Fruit fly (Drosophila melanogaster) whole organism, embryonic: ENCODE data around the gene chb.
A peak's percentile ranks its signal among the peaks of the same experiment; 100 is the strongest.

ENCODE experiments used
- B-H2 ChIP-seq: fragments of 200-800 bp; sonication (Bioruptor generic); optimal IDR thresholded peaks from 2 replicates; lab custom pipeline; 2018; ENCODE audit warnings: missing biosample characterization, mild to moderate bottlenecking, missing genetic modification characterization
- CG10267 ChIP-seq: fragments of 200-800 bp; sonication (Bioruptor generic); optimal IDR thresholded peaks from 2 replicates; lab custom pipeline; 2018; ENCODE audit warnings: missing biosample characterization, mild to moderate bottlenecking, missing genetic modification characterization, moderate library complexity
- CG10565 ChIP-seq: fragments of 200-800 bp; sonication (Bioruptor generic); optimal IDR thresholded peaks from 3 replicates; lab custom pipeline; 2016; ENCODE audit warnings: missing biosample characterization, mild to moderate bottlenecking, missing genetic modification characterization
- CG12104 ChIP-seq: fragments of 200-800 bp; sonication (Bioruptor generic); optimal IDR thresholded peaks from 3 replicates; lab custom pipeline; 2016; ENCODE audit warnings: missing biosample characterization, missing genetic modification characterization
- CG12659 ChIP-seq: fragments of 200-800 bp; sonication (Bioruptor generic); optimal IDR thresholded peaks from 3 replicates; lab custom pipeline; 2017; ENCODE audit warnings: mild to moderate bottlenecking, missing biosample characterization, missing genetic modification reagents, missing genetic modification characterization
- CG13624 ChIP-seq: fragments of 200-800 bp; sonication (Bioruptor generic); optimal IDR thresholded peaks from 2 replicates; lab custom pipeline; 2016; ENCODE audit warnings: missing biosample characterization, missing genetic modification characterization
- CG2116 ChIP-seq: fragments of 200-800 bp; sonication (Bioruptor generic); optimal IDR thresholded peaks from 3 replicates; lab custom pipeline; 2018; ENCODE audit warnings: missing biosample characterization, mild to moderate bottlenecking, missing genetic modification characterization
- CG30020 ChIP-seq: fragments of 200-800 bp; optimal IDR thresholded peaks from 2 replicates; lab custom pipeline; 2019; ENCODE audit warnings: missing biosample characterization, mild to moderate bottlenecking, missing genetic modification characterization, moderate library complexity
- CG3163 ChIP-seq: fragments of 200-800 bp; sonication (Bioruptor generic); optimal IDR thresholded peaks from 3 replicates; lab custom pipeline; 2016; ENCODE audit warnings: missing biosample characterization, missing genetic modification characterization
- CG34376 ChIP-seq: fragments of 200-800 bp; sonication (Bioruptor generic); optimal IDR thresholded peaks from 2 replicates; lab custom pipeline; 2018; ENCODE audit warnings: missing biosample characterization, mild to moderate bottlenecking, missing genetic modification characterization
- CG3995 ChIP-seq: fragments of 200-800 bp; sonication (Bioruptor generic); optimal IDR thresholded peaks from 3 replicates; lab custom pipeline; 2016; ENCODE audit warnings: missing biosample characterization, missing genetic modification characterization
- CG4282 ChIP-seq: fragments of 200-800 bp; sonication (Bioruptor generic); optimal IDR thresholded peaks from 2 replicates; lab custom pipeline; 2016; ENCODE audit warnings: missing biosample characterization, missing genetic modification characterization
- CG4820 ChIP-seq: fragments of 200-800 bp; sonication (Bioruptor generic); optimal IDR thresholded peaks from 3 replicates; lab custom pipeline; 2016; ENCODE audit warnings: missing biosample characterization, missing genetic modification characterization
- CG7357 ChIP-seq: fragments of 200-800 bp; sonication (Bioruptor generic); IDR thresholded peaks from 3 replicates; pipeline ENCODE4 v1.3.6; 2022; ENCODE audit warnings: missing biosample characterization, missing genetic modification characterization
- CG7963 ChIP-seq: fragments of 200-800 bp; sonication (Bioruptor generic); IDR thresholded peaks from 3 replicates; pipeline ENCODE4 v1.3.6; 2022; ENCODE audit warnings: missing biosample characterization, missing genetic modification characterization; ENCODE audit not compliant: partially characterized antibody
- CG9797 ChIP-seq: fragments of 200-800 bp; sonication (Bioruptor generic); optimal IDR thresholded peaks from 3 replicates; lab custom pipeline; 2018; ENCODE audit warnings: missing biosample characterization, mild to moderate bottlenecking, missing genetic modification characterization
- CkIIα-i1 ChIP-seq: fragments of 200-800 bp; sonication (Bioruptor generic); IDR thresholded peaks from 2 replicates; pipeline ENCODE4 v1.3.6; 2022; ENCODE audit warnings: missing biosample characterization, missing genetic modification characterization
- CrebB ChIP-seq: fragments of 200-800 bp; sonication (Bioruptor generic); optimal IDR thresholded peaks from 3 replicates; lab custom pipeline; 2018; ENCODE audit warnings: missing biosample characterization, mild to moderate bottlenecking, missing genetic modification characterization
- Dll ChIP-seq: fragments of 200-800 bp; sonication (Bioruptor generic); IDR thresholded peaks from 4 replicates; pipeline ENCODE4 v1.3.6; 2022; ENCODE audit warnings: missing biosample characterization, missing genetic modification characterization; ENCODE audit not compliant: partially characterized antibody
- Dp ChIP-seq: fragments of 200-800 bp; sonication (Bioruptor generic); optimal IDR thresholded peaks from 2 replicates; lab custom pipeline; 2018; ENCODE audit warnings: missing biosample characterization, mild to moderate bottlenecking, missing genetic modification characterization, moderate library complexity
- E2f2 ChIP-seq: fragments of 200-800 bp; sonication (Bioruptor generic); IDR thresholded peaks from 2 replicates; pipeline ENCODE4 v1.3.6; 2022; ENCODE audit warnings: missing biosample characterization, missing genetic modification characterization
- Fer2 ChIP-seq: fragments of 200-800 bp; sonication (Bioruptor generic); optimal IDR thresholded peaks from 2 replicates; lab custom pipeline; 2018; ENCODE audit warnings: missing biosample characterization, mild to moderate bottlenecking, missing genetic modification characterization, moderate library complexity
- HLH4C ChIP-seq: fragments of 200-800 bp; sonication (Bioruptor generic); IDR thresholded peaks from 3 replicates; pipeline ENCODE4 v1.3.6; 2022; ENCODE audit warnings: missing biosample characterization, missing genetic modification characterization; ENCODE audit not compliant: partially characterized antibody
- Hr78 ChIP-seq, 2 experiments: fragments of 200-800 bp in 1 of 2; fragments of >200 bp in 1 of 2; sonication (Bioruptor generic) in 1 of 2; optimal IDR thresholded peaks; 2 replicates each; lab custom pipeline; 2017 to 2019; ENCODE audit warnings: missing biosample characterization in 2 of 2, missing genetic modification characterization in 2 of 2, mild to moderate bottlenecking in 1 of 2, moderate library complexity in 1 of 2
- MBD-R2 ChIP-seq: fragments of 200-800 bp; sonication (Bioruptor generic); IDR thresholded peaks from 2 replicates; pipeline ENCODE4 v1.3.6; 2022; ENCODE audit warnings: missing biosample characterization, missing genetic modification characterization
- Myb ChIP-seq: fragments of 200-800 bp; sonication (Bioruptor generic); optimal IDR thresholded peaks from 2 replicates; lab custom pipeline; 2016; ENCODE audit warnings: missing biosample characterization, missing genetic modification characterization
- Opbp ChIP-seq: fragments of 200-800 bp; sonication (Bioruptor generic); IDR thresholded peaks from 3 replicates; pipeline ENCODE4 v1.3.6; 2022; ENCODE audit warnings: missing biosample characterization, missing genetic modification characterization; ENCODE audit not compliant: partially characterized antibody
- Stat92E ChIP-seq, 3 experiments: fragments of >200 bp in 2 of 3; fragments of 200-800 bp in 1 of 3; sonication (Bioruptor generic) in 1 of 3; optimal IDR thresholded peaks; 2 replicates each; lab custom pipeline; 2017 to 2019; ENCODE audit warnings: missing biosample characterization in 3 of 3, missing genetic modification characterization in 3 of 3, mild to moderate bottlenecking in 1 of 3, moderate library complexity in 1 of 3
- da ChIP-seq: fragments of 200-800 bp; sonication (Bioruptor generic); optimal IDR thresholded peaks from 2 replicates; lab custom pipeline; 2016; ENCODE audit warnings: missing biosample characterization, missing genetic modification characterization
- dm ChIP-seq: fragments of 200-800 bp; sonication (Bioruptor generic); optimal IDR thresholded peaks from 3 replicates; lab custom pipeline; 2016; ENCODE audit warnings: missing biosample characterization, missing genetic modification characterization
- emc ChIP-seq: fragments of 200-800 bp; sonication (Bioruptor generic); optimal IDR thresholded peaks from 2 replicates; lab custom pipeline; 2016; ENCODE audit warnings: missing biosample characterization, missing genetic modification characterization
- insv ChIP-seq, 2 experiments: fragments of 200-800 bp; sonication (Bioruptor generic); optimal IDR thresholded peaks; 3 replicates each; lab custom pipeline; 2016 to 2018; ENCODE audit warnings: missing biosample characterization in 2 of 2, missing genetic modification characterization in 2 of 2
- jumu ChIP-seq: fragments of 200-800 bp; sonication (Bioruptor generic); optimal IDR thresholded peaks from 3 replicates; lab custom pipeline; 2016; ENCODE audit warnings: missing biosample characterization, missing genetic modification characterization
- kah ChIP-seq: fragments of 200-800 bp; sonication (Bioruptor generic); optimal IDR thresholded peaks from 2 replicates; lab custom pipeline; 2018; ENCODE audit warnings: missing biosample characterization, mild to moderate bottlenecking, missing genetic modification characterization
- kay ChIP-seq: fragments of 200-800 bp; sonication (Bioruptor generic); optimal IDR thresholded peaks from 2 replicates; lab custom pipeline; 2016; ENCODE audit warnings: missing biosample characterization, missing genetic modification characterization
- luna ChIP-seq: fragments of 200-800 bp; sonication (Bioruptor generic); optimal IDR thresholded peaks from 2 replicates; lab custom pipeline; 2016; ENCODE audit warnings: missing biosample characterization, missing genetic modification characterization
- mirr ChIP-seq: fragments of 200-800 bp; sonication (Bioruptor generic); optimal IDR thresholded peaks from 3 replicates; lab custom pipeline; 2018; ENCODE audit warnings: missing biosample characterization, mild to moderate bottlenecking, missing genetic modification characterization
- pzg ChIP-seq: fragments of 200-800 bp; sonication (Bioruptor generic); optimal IDR thresholded peaks from 3 replicates; lab custom pipeline; 2018; ENCODE audit warnings: missing biosample characterization, mild to moderate bottlenecking, missing genetic modification characterization, moderate library complexity
- repo ChIP-seq: fragments of 200-800 bp; sonication (Bioruptor generic); optimal IDR thresholded peaks from 2 replicates; lab custom pipeline; 2016; ENCODE audit warnings: missing biosample characterization, missing genetic modification characterization
- row ChIP-seq: fragments of 200-800 bp; sonication (Bioruptor generic); IDR thresholded peaks from 3 replicates; pipeline ENCODE4 v1.3.6; 2022; ENCODE audit warnings: missing biosample characterization, missing genetic modification characterization
- slbo ChIP-seq: fragments of 200-800 bp; sonication (Bioruptor generic); IDR thresholded peaks from 2 replicates; pipeline ENCODE4 v1.3.6; 2022; ENCODE audit warnings: missing biosample characterization, missing genetic modification characterization
- sna ChIP-seq: fragments of 200-800 bp; sonication (Bioruptor generic); IDR thresholded peaks from 2 replicates; pipeline ENCODE4 v1.3.6; 2022; ENCODE audit warnings: missing biosample characterization, missing genetic modification characterization; ENCODE audit not compliant: partially characterized antibody
- sob ChIP-seq: fragments of 200-800 bp; sonication (Bioruptor generic); IDR thresholded peaks from 2 replicates; pipeline ENCODE4 v1.3.6; 2022; ENCODE audit warnings: missing biosample characterization, missing genetic modification characterization
- stwl ChIP-seq: fragments of 200-800 bp; sonication (Bioruptor generic); optimal IDR thresholded peaks from 3 replicates; lab custom pipeline; 2018; ENCODE audit warnings: missing biosample characterization, mild to moderate bottlenecking, missing genetic modification characterization, moderate library complexity
- vnd ChIP-seq: fragments of 200-800 bp; sonication (Bioruptor generic); IDR thresholded peaks from 3 replicates; pipeline ENCODE4 v1.3.6; 2022; ENCODE audit warnings: missing biosample characterization, missing genetic modification characterization; ENCODE audit not compliant: partially characterized antibody
- zf30C ChIP-seq: fragments of 200-800 bp; sonication (Bioruptor generic); optimal IDR thresholded peaks from 3 replicates; lab custom pipeline; 2018; ENCODE audit warnings: missing biosample characterization, mild to moderate bottlenecking, missing genetic modification characterization

The chb gene

dm6 chr3L:21216697-21217291 is 44.1 kb downstream of the chb start, which contains the start of the genes Trmt112 and Ilk (continued):
- TF ChIP-seq CG9797 (GFP tag; lab: Kevin White, UChicago) (peak; percentile 87), CkIIα-i1 (GFP tag; lab: Robert Waterston, UW) (no peak), mirr (peak; percentile 10), CG10565 (GFP tag; lab: Kevin White, UChicago) (no peak), CG4282 (peak; percentile 5), Myb (GFP tag; lab: Kevin White, UChicago) (peak; percentile 86), CG10267 (peak; percentile 33), CG7357 (GFP tag; lab: Robert Waterston, UW) (peak; percentile 65), kay (peak; percentile 44), CG12104 (GFP tag; lab: Kevin White, UChicago) (no peak), B-H2 (peak; percentile 26), stwl (peak; percentile 90), CG3995 (peak; percentile 6), CG4820 (GFP tag; lab: Kevin White, UChicago) (no peak), dm (GFP tag; lab: Kevin White, UChicago) (peak; percentile 95), CrebB (peak; percentile 24), luna (GFP tag; lab: Kevin White, UChicago) (no peak), emc (GFP tag; lab: Kevin White, UChicago) (no peak), CG2116 (GFP tag; lab: Kevin White, UChicago) (peak; percentile 64), insv (GFP tag; optimal IDR thresholded peaks at IDR 0.05; lab: Kevin White, UChicago) (peak in 1 of 2 experiments; percentile 77), HLH4C (GFP tag; lab: Robert Waterston, UW) (peak; percentile 84), slbo (GFP tag; lab: Robert Waterston, UW) (0 out of 2 replicates have a peak, but pooled peaks have one; percentile 12), da (peak; percentile 57), repo (GFP tag; lab: Kevin White, UChicago) (no peak), CG7963 (GFP tag; lab: Robert Waterston, UW) (peak; percentile 80), Hr78 (GFP tag; optimal IDR thresholded peaks at IDR 0.05; lab: Kevin White, UChicago) (no peak), E2f2 (GFP tag; lab: Robert Waterston, UW) (peak; percentile 80), Dll (GFP tag; lab: Robert Waterston, UW) (peak; percentile 72; the same call in 3 of the 4 replicates), sna (GFP tag; lab: Robert Waterston, UW) (peak; percentile 46; the same call in 1 of the 2 replicates), CG13624 (peak; percentile 47), Opbp (GFP tag; lab: Robert Waterston, UW) (peak; percentile 92), Stat92E (GFP tag; optimal IDR thresholded peaks at IDR 0.05; lab: Kevin White, UChicago) (peak in 1 of 3 experiments; percentile 59), CG3163 (GFP tag; lab: Kevin White, UChicago) (peak; percentile 14), CG30020 (no peak), kah (GFP tag; lab: Kevin White, UChicago) (peak; percentile 2), Dp (GFP tag; lab: Kevin White, UChicago) (peak; percentile 71), Fer2 (tag; lab: Kevin White, UChicago) (no peak), vnd (peak; percentile 84), CG34376 (GFP tag; lab: Kevin White, UChicago) (no peak), CG12659 (GFP tag; lab: Kevin White, UChicago) (peak; percentile 65), row (GFP tag; lab: Robert Waterston, UW) (peak; percentile 38; the same call in 1 of the 3 replicates), pzg (peak; percentile 97), zf30C (peak; percentile 10), MBD-R2 (GFP tag; lab: Robert Waterston, UW) (peak; percentile 96), jumu (GFP tag; lab: Kevin White, UChicago) (no peak), sob (GFP tag; lab: Robert Waterston, UW) (peak; percentile 35; the same call in 1 of the 2 replicates)
